Fruit fly (Drosophila melanogaster) whole organism, embryonic: Measurements from ENCODE around the gene Sulf1.
A peak's percentile ranks its signal among the peaks of the same experiment; 100 is the strongest.

ENCODE experiments used
- Atf-2 ChIP-seq: fragments of 200-800 bp; sonication (Bioruptor generic); optimal IDR thresholded peaks from 2 replicates; lab custom pipeline; 2016; ENCODE audit warnings: missing biosample characterization, missing genetic modification characterization
- Atf3 ChIP-seq: fragments of 200-800 bp; sonication (Bioruptor generic); optimal IDR thresholded peaks from 3 replicates; lab custom pipeline; 2016; ENCODE audit warnings: missing biosample characterization, missing genetic modification characterization
- CG10267 ChIP-seq: fragments of 200-800 bp; sonication (Bioruptor generic); optimal IDR thresholded peaks from 2 replicates; lab custom pipeline; 2018; ENCODE audit warnings: missing biosample characterization, mild to moderate bottlenecking, missing genetic modification characterization, moderate library complexity
- CG10274 ChIP-seq: fragments of 200-800 bp; sonication (Bioruptor generic); optimal IDR thresholded peaks from 3 replicates; lab custom pipeline; 2017; ENCODE audit warnings: missing biosample characterization, mild to moderate bottlenecking, missing genetic modification characterization
- CG11560 ChIP-seq: fragments of 200-800 bp; sonication (Bioruptor generic); IDR thresholded peaks from 3 replicates; pipeline ENCODE4 v1.3.6; 2022; ENCODE audit warnings: missing biosample characterization, missing genetic modification characterization
- CG13296 ChIP-seq: fragments of 200-800 bp; sonication (Bioruptor generic); optimal IDR thresholded peaks from 3 replicates; lab custom pipeline; 2018; ENCODE audit warnings: missing biosample characterization, mild to moderate bottlenecking, missing genetic modification characterization
- CG14441 ChIP-seq: fragments of 200-800 bp; sonication (Bioruptor generic); IDR thresholded peaks from 2 replicates; pipeline ENCODE4 v1.3.6; 2022; ENCODE audit warnings: missing biosample characterization, missing genetic modification characterization
- CG14965 ChIP-seq: fragments of 200-800 bp; sonication (Bioruptor generic); optimal IDR thresholded peaks from 2 replicates; lab custom pipeline; 2016; ENCODE audit warnings: missing biosample characterization, missing genetic modification characterization, borderline replicate concordance
- CG15479 ChIP-seq: fragments of 200-800 bp; sonication (Bioruptor generic); optimal IDR thresholded peaks from 3 replicates; lab custom pipeline; 2019; ENCODE audit warnings: missing biosample characterization, mild to moderate bottlenecking, missing genetic modification characterization, moderate library complexity
- CG17328 ChIP-seq: fragments of 200-800 bp; sonication (Bioruptor generic); IDR thresholded peaks from 2 replicates; pipeline ENCODE4 v1.3.6; 2022; ENCODE audit warnings: missing biosample characterization, missing genetic modification characterization
- CG17359 ChIP-seq: fragments of 200-800 bp; sonication (Bioruptor generic); optimal IDR thresholded peaks from 3 replicates; lab custom pipeline; 2018; ENCODE audit warnings: missing biosample characterization, mild to moderate bottlenecking, missing genetic modification characterization, moderate library complexity
- CG1832 ChIP-seq: fragments of 200-800 bp; sonication (Bioruptor generic); optimal IDR thresholded peaks from 2 replicates; lab custom pipeline; 2017; ENCODE audit warnings: missing biosample characterization, mild to moderate bottlenecking, missing genetic modification characterization, inconsistent platforms
- CG32532 ChIP-seq: fragments of 200-800 bp; sonication (Bioruptor generic); IDR thresholded peaks from 2 replicates; pipeline ENCODE4 v1.3.6; 2022; ENCODE audit warnings: missing biosample characterization, missing genetic modification characterization
- CG4328 ChIP-seq: fragments of 200-800 bp; sonication (Bioruptor generic); optimal IDR thresholded peaks from 3 replicates; lab custom pipeline; 2017; ENCODE audit warnings: missing biosample characterization, missing genetic modification reagents, missing genetic modification characterization
- CG4707 ChIP-seq: fragments of 200-800 bp; sonication (Bioruptor generic); optimal IDR thresholded peaks from 2 replicates; lab custom pipeline; 2018; ENCODE audit warnings: missing biosample characterization, mild to moderate bottlenecking, missing genetic modification characterization, moderate library complexity
- CG6765 ChIP-seq: fragments of 200-800 bp; sonication (Bioruptor generic); optimal IDR thresholded peaks from 3 replicates; lab custom pipeline; 2017; ENCODE audit warnings: missing biosample characterization, mild to moderate bottlenecking, missing genetic modification characterization
- CG7745 ChIP-seq: fragments of 200-800 bp; sonication (Bioruptor generic); optimal IDR thresholded peaks from 2 replicates; lab custom pipeline; 2018; ENCODE audit warnings: missing biosample characterization, mild to moderate bottlenecking, missing genetic modification characterization, moderate library complexity
- CG7928 ChIP-seq: fragments of 200-800 bp; sonication (Bioruptor generic); optimal IDR thresholded peaks from 2 replicates; lab custom pipeline; 2017; ENCODE audit warnings: missing biosample characterization, mild to moderate bottlenecking, missing genetic modification characterization
- CG8359 ChIP-seq: fragments of 200-800 bp; sonication (Bioruptor generic); optimal IDR thresholded peaks from 2 replicates; lab custom pipeline; 2017; ENCODE audit warnings: missing biosample characterization, mild to moderate bottlenecking, missing genetic modification characterization, borderline replicate concordance
- CrebB ChIP-seq: fragments of 200-800 bp; sonication (Bioruptor generic); optimal IDR thresholded peaks from 3 replicates; lab custom pipeline; 2018; ENCODE audit warnings: missing biosample characterization, mild to moderate bottlenecking, missing genetic modification characterization
- D19A ChIP-seq: fragments of 200-800 bp; optimal IDR thresholded peaks from 3 replicates; lab custom pipeline; 2019; ENCODE audit warnings: missing biosample characterization, mild to moderate bottlenecking, missing genetic modification characterization, moderate library complexity
- D19B ChIP-seq: fragments of 200-800 bp; sonication (Bioruptor generic); optimal IDR thresholded peaks from 2 replicates; lab custom pipeline; 2017; ENCODE audit warnings: missing biosample characterization, mild to moderate bottlenecking, missing genetic modification characterization
- Dbx ChIP-seq: fragments of 200-800 bp; sonication (Bioruptor generic); IDR thresholded peaks from 3 replicates; pipeline ENCODE4 v1.3.6; 2022; ENCODE audit warnings: missing biosample characterization, missing genetic modification characterization
- Dref ChIP-seq: fragments of 200-800 bp; sonication (Bioruptor generic); IDR thresholded peaks from 2 replicates; pipeline ENCODE4 v1.3.6; 2022; ENCODE audit warnings: missing biosample characterization, missing genetic modification characterization
- Eip74EF ChIP-seq, 2 experiments: fragments of 200-800 bp in 1 of 2; fragments of >200 bp in 1 of 2; sonication (Bioruptor generic) in 1 of 2; optimal IDR thresholded peaks; 2 replicates each; lab custom pipeline; 2017 to 2019; ENCODE audit warnings: missing biosample characterization in 2 of 2, missing genetic modification characterization in 2 of 2, mild to moderate bottlenecking in 1 of 2, moderate library complexity in 1 of 2
- Fer2 ChIP-seq: fragments of 200-800 bp; sonication (Bioruptor generic); optimal IDR thresholded peaks from 2 replicates; lab custom pipeline; 2018; ENCODE audit warnings: missing biosample characterization, mild to moderate bottlenecking, missing genetic modification characterization, moderate library complexity
- Myb ChIP-seq: fragments of 200-800 bp; sonication (Bioruptor generic); optimal IDR thresholded peaks from 2 replicates; lab custom pipeline; 2016; ENCODE audit warnings: missing biosample characterization, missing genetic modification characterization
- Ssrp ChIP-seq: fragments of 200-800 bp; sonication (Bioruptor generic); optimal IDR thresholded peaks from 2 replicates; lab custom pipeline; 2018; ENCODE audit warnings: missing biosample characterization, mild to moderate bottlenecking, missing genetic modification characterization, moderate library complexity
- Vsx1 ChIP-seq: fragments of 200-800 bp; sonication (Bioruptor generic); optimal IDR thresholded peaks from 2 replicates; lab custom pipeline; 2017; ENCODE audit warnings: missing biosample characterization, mild to moderate bottlenecking, missing genetic modification characterization, missing genetic modification reagents
- Xrp1 ChIP-seq: fragments of 200-800 bp; sonication (Bioruptor generic); IDR thresholded peaks from 2 replicates; pipeline ENCODE4 v1.3.6; 2022; ENCODE audit warnings: missing biosample characterization, missing genetic modification characterization
- bowl ChIP-seq: fragments of 200-800 bp; sonication (Bioruptor generic); IDR thresholded peaks from 2 replicates; pipeline ENCODE4 v1.3.6; 2022; ENCODE audit warnings: missing biosample characterization, missing genetic modification characterization
- cato ChIP-seq: fragments of 200-800 bp; sonication (Bioruptor generic); optimal IDR thresholded peaks from 2 replicates; lab custom pipeline; 2016; ENCODE audit warnings: missing biosample characterization, missing genetic modification characterization, borderline replicate concordance
- dysf ChIP-seq: fragments of 200-800 bp; sonication (Bioruptor generic); IDR thresholded peaks from 3 replicates; pipeline ENCODE4 v1.3.6; 2022; ENCODE audit warnings: missing biosample characterization, missing genetic modification characterization
- esg ChIP-seq: fragments of 200-800 bp; sonication (Bioruptor generic); conservative IDR thresholded peaks from 2 replicates; pipeline ENCODE4 v1.3.6; 2022; ENCODE audit warnings: missing biosample characterization, missing genetic modification characterization
- ewg ChIP-seq: fragments of 200-800 bp; sonication (Bioruptor generic); optimal IDR thresholded peaks from 3 replicates; lab custom pipeline; 2017; ENCODE audit warnings: mild to moderate bottlenecking, missing biosample characterization, missing genetic modification reagents, missing genetic modification characterization
- fd64A ChIP-seq: fragments of 200-800 bp; sonication (Bioruptor generic); optimal IDR thresholded peaks from 3 replicates; lab custom pipeline; 2018; ENCODE audit warnings: missing biosample characterization, mild to moderate bottlenecking, missing genetic modification characterization
- grau ChIP-seq: fragments of 200-800 bp; optimal IDR thresholded peaks from 3 replicates; lab custom pipeline; 2019; ENCODE audit warnings: missing biosample characterization, mild to moderate bottlenecking, missing genetic modification characterization, moderate library complexity
- hbn ChIP-seq: fragments of 200-800 bp; sonication (Bioruptor generic); IDR thresholded peaks from 2 replicates; pipeline ENCODE4 v1.3.6; 2022; ENCODE audit warnings: missing biosample characterization, missing genetic modification characterization; ENCODE audit not compliant: partially characterized antibody
- nerfin-2 ChIP-seq: fragments of 200-800 bp; sonication (Bioruptor generic); IDR thresholded peaks from 2 replicates; pipeline ENCODE4 v1.3.6; 2022; ENCODE audit warnings: missing biosample characterization, missing genetic modification characterization; ENCODE audit not compliant: partially characterized antibody
- onecut ChIP-seq: fragments of 200-800 bp; sonication (Bioruptor generic); IDR thresholded peaks from 2 replicates; pipeline ENCODE4 v1.3.6; 2022; ENCODE audit warnings: missing biosample characterization, missing genetic modification characterization
- schlank ChIP-seq: fragments of 200-800 bp; sonication (Bioruptor generic); optimal IDR thresholded peaks from 2 replicates; lab custom pipeline; 2018; ENCODE audit warnings: missing biosample characterization, mild to moderate bottlenecking, missing genetic modification characterization
- sd ChIP-seq: fragments of 200-800 bp; sonication (Bioruptor generic); optimal IDR thresholded peaks from 3 replicates; lab custom pipeline; 2018; ENCODE audit warnings: missing biosample characterization, mild to moderate bottlenecking, missing genetic modification characterization, moderate library complexity
- sr ChIP-seq: fragments of 200-800 bp; sonication (Bioruptor generic); IDR thresholded peaks from 3 replicates; pipeline ENCODE4 v1.3.6; 2022; ENCODE audit warnings: missing biosample characterization, missing genetic modification characterization
- tll ChIP-seq, 2 experiments: fragments of 200-800 bp in 1 of 2; fragments of >200 bp in 1 of 2; sonication (Bioruptor generic) in 1 of 2; optimal IDR thresholded peaks; 2 replicates each; lab custom pipeline; 2017 to 2019; ENCODE audit warnings: missing biosample characterization in 2 of 2, missing genetic modification characterization in 2 of 2, mild to moderate bottlenecking in 1 of 2, moderate library complexity in 1 of 2
- tna ChIP-seq: fragments of 200-800 bp; sonication (Bioruptor generic); IDR thresholded peaks from 2 replicates; pipeline ENCODE4 v1.3.6; 2022; ENCODE audit warnings: missing biosample characterization, missing genetic modification characterization; ENCODE audit not compliant: partially characterized antibody
- z ChIP-seq: fragments of 200-800 bp; sonication (Bioruptor generic); IDR thresholded peaks from 3 replicates; pipeline ENCODE4 v1.3.6; 2022; ENCODE audit warnings: missing biosample characterization, missing genetic modification characterization

Gene Sulf1

DNA sequence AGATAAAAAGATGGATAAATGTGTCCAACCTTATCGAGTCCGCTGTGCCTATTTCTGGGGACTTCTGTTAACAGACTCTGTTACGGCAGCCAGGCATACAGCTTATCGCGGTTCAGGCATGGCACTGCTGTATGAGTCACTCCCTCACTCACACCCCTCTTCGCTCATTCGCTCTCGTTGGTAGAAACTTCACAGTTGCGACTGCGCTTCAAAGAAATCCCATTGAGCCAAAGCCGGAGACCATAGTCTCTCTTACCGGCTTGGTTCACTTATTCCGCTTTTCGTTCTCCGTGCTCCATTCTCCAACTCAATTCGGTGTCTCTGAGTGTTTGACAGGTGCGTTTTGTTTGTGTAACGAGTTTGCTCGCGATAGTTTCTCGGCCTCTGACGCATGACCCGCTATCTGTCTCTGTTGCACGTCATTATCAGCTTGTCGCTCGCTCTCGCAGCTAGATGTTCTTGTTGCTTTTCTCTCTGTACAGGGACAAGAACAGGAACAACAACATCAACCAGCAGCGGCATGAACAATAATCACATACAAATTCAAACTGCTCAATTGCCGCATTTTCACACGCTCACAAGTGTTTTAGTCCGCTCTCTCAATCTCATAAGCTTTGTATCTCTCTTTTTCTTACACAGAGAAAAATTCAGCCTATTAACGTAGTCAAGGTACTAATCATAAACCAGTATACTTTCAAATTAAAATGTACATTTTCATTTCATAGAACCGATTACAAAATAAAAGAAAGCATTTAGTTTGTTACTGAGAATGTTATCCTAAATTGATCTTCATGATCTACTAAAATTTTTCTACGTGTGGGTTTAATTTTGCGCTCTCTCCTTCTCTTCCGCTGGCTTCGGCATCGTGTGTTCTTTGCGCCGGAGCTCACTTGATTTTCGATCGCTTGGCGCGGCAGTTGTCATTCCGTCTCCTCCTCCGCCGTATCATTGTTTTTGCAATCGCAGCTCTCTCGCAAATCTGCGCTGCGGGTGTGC lies 59.1 kb downstream of the Sulf1 start (continued):
- TF ChIP-seq fd64A = peak; percentile 96
- TF ChIP-seq sr (GFP tag; lab: Robert Waterston, UW) = peak; percentile 94
- peak; percentile 96 for TF ChIP-seq CG7745 (tag; lab: Kevin White, UChicago)
- peak; percentile 99 for TF ChIP-seq grau (tag; lab: Kevin White, UChicago)
- peak; percentile 99 for TF ChIP-seq Ssrp (tag; lab: Kevin White, UChicago)
- peak; percentile 98 for TF ChIP-seq onecut (GFP tag; lab: Robert Waterston, UW)
- TF ChIP-seq D19B (GFP tag; lab: Kevin White, UChicago) = peak; percentile 94
- TF ChIP-seq Xrp1 = peak; percentile 100
- peak; percentile 83 for TF ChIP-seq CG1832
- TF ChIP-seq CG17359 = peak; percentile 100
- TF ChIP-seq tll (GFP tag; optimal IDR thresholded peaks at IDR 0.05; lab: Kevin White, UChicago) = peak in 1 of 2 experiments; percentile 89
- peak; percentile 100 for TF ChIP-seq Dbx
- TF ChIP-seq CG13296 (GFP tag; lab: Kevin White, UChicago) = peak; percentile 99
- TF ChIP-seq z (GFP tag; lab: Robert Waterston, UW) = peak; percentile 96
- peak; percentile 97 for TF ChIP-seq CG4707
- peak; percentile 89; the same call in 2 of the 3 replicates for TF ChIP-seq CG11560 (tag; lab: Robert Waterston, UW)
- TF ChIP-seq sd (tag; lab: Kevin White, UChicago) = peak; percentile 98
- TF ChIP-seq CG32532 (GFP tag; lab: Robert Waterston, UW) = peak; percentile 99
- TF ChIP-seq CG6765 (GFP tag; lab: Kevin White, UChicago) = peak; percentile 99
- peak; percentile 98 for TF ChIP-seq bowl
- TF ChIP-seq CG10267 (tag; lab: Kevin White, UChicago) = peak; percentile 99
- TF ChIP-seq tna (GFP tag; lab: Robert Waterston, UW) = no peak
- peak; percentile 99 for TF ChIP-seq cato (GFP tag; lab: Kevin White, UChicago)
- no peak for TF ChIP-seq Dref
- peak; percentile 99 for TF ChIP-seq CG14441 (GFP tag; lab: Robert Waterston, UW)
- peak; percentile 83 for TF ChIP-seq CG7928 (GFP tag; lab: Kevin White, UChicago)
- peak in 1 of 2 experiments; percentile 100 for TF ChIP-seq Eip74EF (GFP tag; optimal IDR thresholded peaks at IDR 0.05; lab: Kevin White, UChicago)
- TF ChIP-seq Atf3 (GFP tag; lab: Kevin White, UChicago) = peak; percentile 99
- TF ChIP-seq CG17328 (GFP tag; lab: Robert Waterston, UW) = peak; percentile 100
- TF ChIP-seq dysf (GFP tag; lab: Robert Waterston, UW) = peak; percentile 99
- TF ChIP-seq Vsx1 (GFP tag; lab: Kevin White, UChicago) = peak; percentile 97
- TF ChIP-seq nerfin-2 (GFP tag; lab: Robert Waterston, UW) = 0 out of 2 replicates have a peak, but pooled peaks have one; percentile 28
- peak; percentile 98 for TF ChIP-seq D19A (tag; lab: Kevin White, UChicago)
- TF ChIP-seq Fer2 (tag; lab: Kevin White, UChicago) = peak; percentile 98
- TF ChIP-seq CG15479 (GFP tag; lab: Kevin White, UChicago) = peak; percentile 100
- peak; percentile 94 for TF ChIP-seq CG14965
- TF ChIP-seq hbn = no peak
- TF ChIP-seq CG8359 = peak; percentile 95
- TF ChIP-seq CG10274 (GFP tag; lab: Kevin White, UChicago) = peak; percentile 93
- peak; percentile 99 for TF ChIP-seq Atf-2 (GFP tag; lab: Kevin White, UChicago)
- TF ChIP-seq esg = peak; percentile 99
- peak; percentile 98 for TF ChIP-seq CG4328
- peak; percentile 94 for TF ChIP-seq Myb (GFP tag; lab: Kevin White, UChicago)
- TF ChIP-seq schlank = peak; percentile 98
- TF ChIP-seq ewg = peak; percentile 97
- TF ChIP-seq CrebB = peak; percentile 99
